Worm (Caenorhabditis elegans): ENCODE measurements around the gene fbxa-56.

- no peak for TF ChIP-seq lin-15B (tag; optimal IDR thresholded peaks at IDR 0.05)
- no peak for TF ChIP-seq egl-43 (GFP tag; IDR thresholded peaks at IDR 0.05)
- TF ChIP-seq ceh-82 (tag; optimal IDR thresholded peaks at IDR 0.05): no peak
- no peak for TF ChIP-seq daf-8 (GFP tag; IDR thresholded peaks at IDR 0.05)
Measured at ce11 chrIII:966259-966658, 28.4 kb upstream of the fbxa-56 start.

All from whole organism, L4 larva.